Fruit fly (Drosophila melanogaster): ENCODE results near the gene pns.

pns gene

dm6 chr3L:1591692-1592371, 54.9 kb downstream of the pns start (continued):
- TF ChIP-seq pita (GFP tag; optimal IDR thresholded peaks at IDR 0.05) = no peak
- TF ChIP-seq Fer1 (GFP tag; optimal IDR thresholded peaks at IDR 0.05) = peak; percentile 92
- peak; percentile 71 for TF ChIP-seq crc (GFP tag; optimal IDR thresholded peaks at IDR 0.05)
- peak; percentile 68 for TF ChIP-seq wdn (GFP tag; IDR thresholded peaks at IDR 0.05)
- TF ChIP-seq ind (GFP tag; optimal IDR thresholded peaks at IDR 0.05) = no peak
- peak; percentile 99 for TF ChIP-seq lbe (GFP tag; optimal IDR thresholded peaks at IDR 0.05)
- no peak for TF ChIP-seq Chrac-16 (GFP tag; optimal IDR thresholded peaks at IDR 0.05)
- peak; percentile 64 for TF ChIP-seq CG7928 (GFP tag; optimal IDR thresholded peaks at IDR 0.05)
- TF ChIP-seq jing (GFP tag; optimal IDR thresholded peaks at IDR 0.05) = no peak
- peak; percentile 4 for TF ChIP-seq CG6654 (GFP tag; optimal IDR thresholded peaks at IDR 0.05)
- peak; percentile 30 for TF ChIP-seq CG8359 (GFP tag; optimal IDR thresholded peaks at IDR 0.05; ENCODE audit: borderline replicate concordance)
- TF ChIP-seq CG11093 (GFP tag; IDR thresholded peaks at IDR 0.05) = no peak
- peak; percentile 58 for TF ChIP-seq bcd (GFP tag; optimal IDR thresholded peaks at IDR 0.05)
- TF ChIP-seq Ets65A (GFP tag) = no peak
- no peak for TF ChIP-seq eve (GFP tag; optimal IDR thresholded peaks at IDR 0.05)
- TF ChIP-seq CG11695 (GFP tag; IDR thresholded peaks at IDR 0.05) = peak; percentile 69; the same call in 1 of the 3 replicates
- no peak; the same call in 1 of the 2 replicates for TF ChIP-seq MBD-R2 (GFP tag; IDR thresholded peaks at IDR 0.05)
- peak; percentile 95 for TF ChIP-seq caup (GFP tag; optimal IDR thresholded peaks at IDR 0.05; ENCODE audit: severe bottlenecking)
- TF ChIP-seq nau (GFP tag; optimal IDR thresholded peaks at IDR 0.05) = no peak
- no peak for TF ChIP-seq CG16863 (GFP tag; optimal IDR thresholded peaks at IDR 0.05)
- peak; percentile 96 for TF ChIP-seq BtbVII (GFP tag; optimal IDR thresholded peaks at IDR 0.05)
- TF ChIP-seq hb (GFP tag; IDR thresholded peaks at IDR 0.05; ENCODE audit: partially characterized antibody) = no peak
- peak; percentile 47; the same call in 1 of the 2 replicates for TF ChIP-seq CG11696 (GFP tag; IDR thresholded peaks at IDR 0.05)
- no peak for TF ChIP-seq gcm (GFP tag; optimal IDR thresholded peaks at IDR 0.05)
- TF ChIP-seq hkb (optimal IDR thresholded peaks at IDR 0.05) = no peak
- peak; percentile 80 for TF ChIP-seq hkb (GFP tag; IDR thresholded peaks at IDR 0.05)
- TF ChIP-seq chm (GFP tag; IDR thresholded peaks at IDR 0.05) = peak; percentile 43; the same call in 1 of the 2 replicates
- TF ChIP-seq ken (GFP tag; IDR thresholded peaks at IDR 0.05) = no peak
- TF ChIP-seq Xbp1 (GFP tag; optimal IDR thresholded peaks at IDR 0.05) = peak; percentile 16
- TF ChIP-seq Hr78 (GFP tag; optimal IDR thresholded peaks at IDR 0.05) = no peak
- peak; percentile 41; the same call in 1 of the 2 replicates for TF ChIP-seq Poxn (GFP tag; IDR thresholded peaks at IDR 0.05)
- TF ChIP-seq Bgb (GFP tag; IDR thresholded peaks at IDR 0.05; ENCODE audit: partially characterized antibody) = no peak
- TF ChIP-seq CG10654 (GFP tag; optimal IDR thresholded peaks at IDR 0.05) = peak; percentile 58
- TF ChIP-seq CG9932 (GFP tag; IDR thresholded peaks at IDR 0.05) = peak; percentile 68
- TF ChIP-seq CG17186 (GFP tag; optimal IDR thresholded peaks at IDR 0.05) = no peak
- no peak for TF ChIP-seq row (GFP tag; IDR thresholded peaks at IDR 0.05)
- no peak for TF ChIP-seq CG8765 (GFP tag; IDR thresholded peaks at IDR 0.05)
- TF ChIP-seq zf30C (GFP tag; optimal IDR thresholded peaks at IDR 0.05) = no peak
- no peak for TF ChIP-seq Sin3A (optimal IDR thresholded peaks at IDR 0.05)
- TF ChIP-seq CG4282 (GFP tag; optimal IDR thresholded peaks at IDR 0.05) = no peak
- TF ChIP-seq CG3847 (GFP tag; IDR thresholded peaks at IDR 0.05) = peak; percentile 47; the same call in 1 of the 2 replicates
- TF ChIP-seq CG9817 (tag; optimal IDR thresholded peaks at IDR 0.05) = peak; percentile 78
- peak; percentile 81 for TF ChIP-seq CG1647 (GFP tag; optimal IDR thresholded peaks at IDR 0.05)
- no peak for TF ChIP-seq Dip2 (GFP tag; IDR thresholded peaks at IDR 0.05)
- TF ChIP-seq ac (GFP tag; optimal IDR thresholded peaks at IDR 0.05) = no peak
- peak; percentile 75 for TF ChIP-seq fd3F (GFP tag; optimal IDR thresholded peaks at IDR 0.05)
- TF ChIP-seq inv (GFP tag; IDR thresholded peaks at IDR 0.05; ENCODE audit: partially characterized antibody) = no peak
- TF ChIP-seq CG17829 (tag; optimal IDR thresholded peaks at IDR 0.05) = no peak
- TF ChIP-seq HLHmδ (GFP tag; optimal IDR thresholded peaks at IDR 0.05) = no peak
- peak; percentile 80 for TF ChIP-seq Dek (tag; optimal IDR thresholded peaks at IDR 0.05)

Data from whole organism, embryonic.